Worm (Caenorhabditis elegans): ENCODE results near the gene cpr-5.

The cpr-5 gene

ce11 chrV:1153925-1154324, 20.1 kb upstream of the cpr-5 start (continued):
- peak; percentile 2 for TF ChIP-seq zip-4 (GFP tag; optimal IDR thresholded peaks at IDR 0.05)
- no peak for TF ChIP-seq ceh-63 (GFP tag; optimal IDR thresholded peaks at IDR 0.05)
- TF ChIP-seq fos-1 (tag; optimal IDR thresholded peaks at IDR 0.05), result no peak
- TF ChIP-seq pqm-1 (tag; optimal IDR thresholded peaks at IDR 0.05), result no peak
- TF ChIP-seq fkh-10 (GFP tag; optimal IDR thresholded peaks at IDR 0.05), result no peak
- TF ChIP-seq hpl-2 (GFP tag; optimal IDR thresholded peaks at IDR 0.05), result no peak
- TF ChIP-seq dsc-1 (tag; optimal IDR thresholded peaks at IDR 0.05), result peak; percentile 69
- no peak for TF ChIP-seq C16A3.4 (tag; optimal IDR thresholded peaks at IDR 0.05)
- TF ChIP-seq xbp-1 (tag; optimal IDR thresholded peaks at IDR 0.05), result peak; percentile 50
- TF ChIP-seq lin-15B (tag; optimal IDR thresholded peaks at IDR 0.05), result peak; percentile 32
- no peak for TF ChIP-seq lin-35 (GFP tag; optimal IDR thresholded peaks at IDR 0.05)
- TF ChIP-seq ztf-11 (tag; optimal IDR thresholded peaks at IDR 0.05), result peak in 1 of 2 experiments; percentile 51

- TF ChIP-seq egl-13 (tag; optimal IDR thresholded peaks at IDR 0.05) (no peak), ceh-63 (GFP tag; optimal IDR thresholded peaks at IDR 0.05) (no peak), tbx-2 (tag; optimal IDR thresholded peaks at IDR 0.05) (no peak), irx-1 (tag; optimal IDR thresholded peaks at IDR 0.05) (no peak), lin-35 (GFP tag; optimal IDR thresholded peaks at IDR 0.05) (no peak), nhr-28 (tag; optimal IDR thresholded peaks at IDR 0.05) (no peak), mef-2 (tag; optimal IDR thresholded peaks at IDR 0.05) (no peak), nhr-84 (tag; optimal IDR thresholded peaks at IDR 0.05) (no peak), fkh-8 (tag; optimal IDR thresholded peaks at IDR 0.05) (no peak), hlh-4 (tag; optimal IDR thresholded peaks at IDR 0.05) (no peak), F16B12.6 (tag; optimal IDR thresholded peaks at IDR 0.05) (no peak), alr-1 (tag; optimal IDR thresholded peaks at IDR 0.05; ENCODE audit: borderline replicate concordance) (no peak), dpl-1 (GFP tag; optimal IDR thresholded peaks at IDR 0.05) (no peak)
Observed at ce11 chrV:1153387-1153786, 19.6 kb upstream of the cpr-5 start.

- TF ChIP-seq pqm-1 (tag; optimal IDR thresholded peaks at IDR 0.05) (no peak), fkh-8 (tag; optimal IDR thresholded peaks at IDR 0.05) (no peak), unc-98 (GFP tag; IDR thresholded peaks at IDR 0.05) (no peak), dpl-1 (GFP tag; optimal IDR thresholded peaks at IDR 0.05) (no peak), ceh-8 (GFP tag; optimal IDR thresholded peaks at IDR 0.05) (no peak), ceh-82 (tag; optimal IDR thresholded peaks at IDR 0.05) (no peak), hlh-4 (tag; optimal IDR thresholded peaks at IDR 0.05) (no peak), irx-1 (tag; optimal IDR thresholded peaks at IDR 0.05) (no peak), grh-1 (GFP tag; IDR thresholded peaks at IDR 0.05) (no peak), lin-15B (tag; optimal IDR thresholded peaks at IDR 0.05) (no peak), zag-1 (tag; optimal IDR thresholded peaks at IDR 0.05) (no peak), nhr-28 (tag; optimal IDR thresholded peaks at IDR 0.05) (no peak), egl-27 (tag; optimal IDR thresholded peaks at IDR 0.05) (no peak)
Observed at ce11 chrV:1152736-1153135, 18.9 kb upstream of the cpr-5 start.

DNA sequence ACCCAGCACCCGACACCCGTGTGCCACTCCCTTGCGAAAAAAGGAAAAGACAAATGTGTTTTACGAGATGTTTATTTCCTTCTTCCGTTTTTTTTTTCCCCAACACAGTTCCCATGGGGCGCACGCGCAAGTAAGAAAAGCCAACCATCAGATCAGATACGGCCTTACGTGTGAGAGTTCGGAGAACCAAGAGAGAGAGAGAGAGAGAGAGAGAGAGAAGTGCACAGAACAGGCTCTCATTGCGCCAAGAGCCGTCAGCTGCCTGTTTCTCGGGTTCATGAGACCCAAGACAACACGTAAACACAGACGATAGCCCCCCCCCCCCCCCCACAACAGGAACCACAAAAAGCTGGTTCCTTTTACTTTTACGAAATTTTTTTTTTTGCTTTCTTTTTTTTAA, 18.0 kb upstream of the cpr-5 start:
- no peak for TF ChIP-seq Y116A8C.19 (tag; optimal IDR thresholded peaks at IDR 0.05; ENCODE audit: borderline replicate concordance)
- TF ChIP-seq nhr-19 (GFP tag; conservative IDR thresholded peaks at IDR 0.05), result peak; percentile 27
- TF ChIP-seq nhr-47 (tag; optimal IDR thresholded peaks at IDR 0.05), result no peak
- TF ChIP-seq nhr-11 (tag; optimal IDR thresholded peaks at IDR 0.05), result no peak
- TF ChIP-seq ceh-82 (tag; optimal IDR thresholded peaks at IDR 0.05), result no peak
- TF ChIP-seq lin-13 (GFP tag; optimal IDR thresholded peaks at IDR 0.05), result no peak
- TF ChIP-seq dpl-1 (GFP tag; optimal IDR thresholded peaks at IDR 0.05), result no peak
- TF ChIP-seq rnt-1 (tag; optimal IDR thresholded peaks at IDR 0.05), result peak; percentile 77
- peak; percentile 9 for TF ChIP-seq unc-130 (tag; optimal IDR thresholded peaks at IDR 0.05)
- TF ChIP-seq efl-1 (optimal IDR thresholded peaks at IDR 0.05), result no peak
- TF ChIP-seq efl-1 (GFP tag; optimal IDR thresholded peaks at IDR 0.05 in 1 of 2), result peak in 1 of 2 experiments; percentile 52

All from whole organism, L1 larva.